Fruit fly (Drosophila melanogaster) whole organism, embryonic: Measurements from ENCODE around the gene CG5937.

Experiments used
- CG10267 ChIP-seq: fragments of 200-800 bp; sonication (Bioruptor generic); optimal IDR thresholded peaks from 2 replicates; lab custom pipeline; 2018; ENCODE audit warnings: missing biosample characterization, mild to moderate bottlenecking, missing genetic modification characterization, moderate library complexity
- CG11504 ChIP-seq: fragments of 200-800 bp; sonication (Bioruptor generic); optimal IDR thresholded peaks from 3 replicates; lab custom pipeline; 2019; ENCODE audit warnings: missing biosample characterization, mild to moderate bottlenecking, missing genetic modification characterization, moderate library complexity
- CG11560 ChIP-seq: fragments of 200-800 bp; sonication (Bioruptor generic); IDR thresholded peaks from 3 replicates; pipeline ENCODE4 v1.3.6; 2022; ENCODE audit warnings: missing biosample characterization, missing genetic modification characterization
- CG11723 ChIP-seq: fragments of 200-800 bp; sonication (Bioruptor generic); optimal IDR thresholded peaks from 2 replicates; lab custom pipeline; 2017; ENCODE audit warnings: missing biosample characterization, mild to moderate bottlenecking, missing genetic modification characterization
- CG12391 ChIP-seq: fragments of 200-800 bp; sonication (Bioruptor generic); optimal IDR thresholded peaks from 3 replicates; lab custom pipeline; 2018; ENCODE audit warnings: missing biosample characterization, mild to moderate bottlenecking, missing genetic modification characterization, moderate library complexity
- CG14710 ChIP-seq: fragments of 200-800 bp; sonication (Bioruptor generic); optimal IDR thresholded peaks from 3 replicates; lab custom pipeline; 2019; ENCODE audit warnings: missing biosample characterization, mild to moderate bottlenecking, missing genetic modification characterization, moderate library complexity
- CG1603 ChIP-seq: fragments of 200-800 bp; sonication (Bioruptor generic); optimal IDR thresholded peaks from 2 replicates; lab custom pipeline; 2019; ENCODE audit warnings: missing biosample characterization, mild to moderate bottlenecking, missing genetic modification characterization, moderate library complexity
- CG1792 ChIP-seq: fragments of 200-800 bp; sonication (Bioruptor generic); optimal IDR thresholded peaks from 2 replicates; lab custom pipeline; 2016; ENCODE audit warnings: missing biosample characterization, missing genetic modification characterization
- CG2120 ChIP-seq: fragments of 200-800 bp; sonication (Bioruptor generic); optimal IDR thresholded peaks from 3 replicates; lab custom pipeline; 2016; ENCODE audit warnings: missing biosample characterization, missing genetic modification characterization
- CG2678 ChIP-seq: fragments of 200-800 bp; sonication (Bioruptor generic); optimal IDR thresholded peaks from 3 replicates; lab custom pipeline; 2019; ENCODE audit warnings: missing biosample characterization, mild to moderate bottlenecking, missing genetic modification characterization, moderate library complexity
- CG2712 ChIP-seq: fragments of 200-800 bp; optimal IDR thresholded peaks from 3 replicates; lab custom pipeline; 2019; ENCODE audit warnings: missing biosample characterization, mild to moderate bottlenecking, missing genetic modification characterization, moderate library complexity
- CG31441 ChIP-seq: fragments of 200-800 bp; sonication (Bioruptor generic); IDR thresholded peaks from 2 replicates; pipeline ENCODE4 v1.3.6; 2022; ENCODE audit warnings: missing biosample characterization, missing genetic modification characterization
- CG32767 ChIP-seq: fragments of 200-800 bp; sonication (Bioruptor generic); IDR thresholded peaks from 2 replicates; pipeline ENCODE4 v1.3.6; 2022; ENCODE audit warnings: missing biosample characterization, missing genetic modification characterization
- CG32772 ChIP-seq: fragments of 200-800 bp; sonication (Bioruptor generic); IDR thresholded peaks from 2 replicates; pipeline ENCODE4 v1.3.6; 2022; ENCODE audit warnings: missing biosample characterization, missing genetic modification characterization
- CG3838 ChIP-seq: fragments of 200-800 bp; sonication (Bioruptor generic); optimal IDR thresholded peaks from 3 replicates; lab custom pipeline; 2016; ENCODE audit warnings: missing biosample characterization, missing genetic modification characterization
- CG4404 ChIP-seq: fragments of 200-800 bp; sonication (Bioruptor generic); IDR thresholded peaks from 2 replicates; pipeline ENCODE4 v1.3.6; 2022; ENCODE audit warnings: missing biosample characterization, missing genetic modification characterization
- CG5180 ChIP-seq: fragments of 200-800 bp; sonication (Bioruptor generic); optimal IDR thresholded peaks from 3 replicates; lab custom pipeline; 2017; ENCODE audit warnings: missing biosample characterization, missing genetic modification characterization, mild to moderate bottlenecking, moderate library complexity, missing genetic modification reagents
- CG6254 ChIP-seq: fragments of 200-800 bp; sonication (Bioruptor generic); optimal IDR thresholded peaks from 3 replicates; lab custom pipeline; 2017; ENCODE audit warnings: mild to moderate bottlenecking, missing biosample characterization, missing genetic modification reagents, missing genetic modification characterization
- CG6272 ChIP-seq: fragments of 200-800 bp; sonication (Bioruptor generic); IDR thresholded peaks from 2 replicates; pipeline ENCODE4 v1.3.6; 2022; ENCODE audit warnings: missing biosample characterization, missing genetic modification characterization
- CG6689 ChIP-seq: fragments of 200-800 bp; sonication (Bioruptor generic); IDR thresholded peaks from 2 replicates; pipeline ENCODE4 v1.3.6; 2022; ENCODE audit warnings: missing biosample characterization, missing genetic modification characterization
- CG6813 ChIP-seq: fragments of 200-800 bp; sonication (Bioruptor generic); optimal IDR thresholded peaks from 2 replicates; lab custom pipeline; 2017; ENCODE audit warnings: missing biosample characterization, missing genetic modification characterization, mild to moderate bottlenecking, moderate library complexity, missing genetic modification reagents
- CG6854 ChIP-seq: fragments of 200-800 bp; sonication (Bioruptor generic); optimal IDR thresholded peaks from 3 replicates; lab custom pipeline; 2017; ENCODE audit warnings: missing biosample characterization, mild to moderate bottlenecking, missing genetic modification characterization
- CG7928 ChIP-seq: fragments of 200-800 bp; sonication (Bioruptor generic); optimal IDR thresholded peaks from 2 replicates; lab custom pipeline; 2017; ENCODE audit warnings: missing biosample characterization, mild to moderate bottlenecking, missing genetic modification characterization
- CG8359 ChIP-seq: fragments of 200-800 bp; sonication (Bioruptor generic); optimal IDR thresholded peaks from 2 replicates; lab custom pipeline; 2017; ENCODE audit warnings: missing biosample characterization, mild to moderate bottlenecking, missing genetic modification characterization, borderline replicate concordance
- D19A ChIP-seq: fragments of 200-800 bp; optimal IDR thresholded peaks from 3 replicates; lab custom pipeline; 2019; ENCODE audit warnings: missing biosample characterization, mild to moderate bottlenecking, missing genetic modification characterization, moderate library complexity
- Deaf1 ChIP-seq: fragments of 200-800 bp; optimal IDR thresholded peaks from 3 replicates; lab custom pipeline; 2019; ENCODE audit warnings: missing biosample characterization, mild to moderate bottlenecking, missing genetic modification characterization, moderate library complexity
- Doc3 ChIP-seq: fragments of 200-800 bp; sonication (Bioruptor generic); IDR thresholded peaks from 3 replicates; pipeline ENCODE4 v1.3.6; 2022; ENCODE audit warnings: missing biosample characterization, missing genetic modification characterization; ENCODE audit not compliant: partially characterized antibody
- Fer1 ChIP-seq: fragments of 200-800 bp; sonication (Bioruptor generic); optimal IDR thresholded peaks from 2 replicates; lab custom pipeline; 2017; ENCODE audit warnings: missing biosample characterization, mild to moderate bottlenecking, missing genetic modification characterization
- Hmr ChIP-seq: fragments of 200-800 bp; sonication (Bioruptor generic); optimal IDR thresholded peaks from 3 replicates; lab custom pipeline; 2017; ENCODE audit warnings: mild to moderate bottlenecking, missing biosample characterization, missing genetic modification reagents, missing genetic modification characterization
- Hsf ChIP-seq: fragments of 200-800 bp; sonication (Bioruptor generic); optimal IDR thresholded peaks from 3 replicates; lab custom pipeline; 2016; ENCODE audit warnings: missing biosample characterization, missing genetic modification characterization
- Max ChIP-seq: fragments of 200-800 bp; sonication (Bioruptor generic); optimal IDR thresholded peaks from 2 replicates; lab custom pipeline; 2016; ENCODE audit warnings: missing biosample characterization, mild to moderate bottlenecking, missing genetic modification characterization
- NK7.1 ChIP-seq: fragments of 200-800 bp; sonication (Bioruptor generic); optimal IDR thresholded peaks from 3 replicates; lab custom pipeline; 2016; ENCODE audit warnings: missing biosample characterization, missing genetic modification characterization
- Oaz ChIP-seq: fragments of 200-800 bp; sonication (Bioruptor generic); IDR thresholded peaks from 2 replicates; pipeline ENCODE4 v1.3.6; 2022; ENCODE audit warnings: missing biosample characterization, missing genetic modification characterization
- Pdp1 ChIP-seq, 2 experiments: fragments of 200-800 bp; sonication (Bioruptor generic); optimal IDR thresholded peaks; 3 replicates each; lab custom pipeline; 2016; ENCODE audit warnings: missing biosample characterization in 2 of 2, missing genetic modification characterization in 2 of 2, mild to moderate bottlenecking in 1 of 2, moderate library complexity in 1 of 2
- Spps ChIP-seq: fragments of 200-800 bp; sonication (Bioruptor generic); optimal IDR thresholded peaks from 2 replicates; lab custom pipeline; 2018; ENCODE audit warnings: missing biosample characterization, mild to moderate bottlenecking, missing genetic modification characterization
- Tbp ChIP-seq: fragments of >200 bp; optimal IDR thresholded peaks from 2 replicates; lab custom pipeline; 2018; ENCODE audit warnings: missing biosample characterization, missing genetic modification characterization
- ato ChIP-seq: fragments of 200-800 bp; sonication (Bioruptor generic); IDR thresholded peaks from 2 replicates; pipeline ENCODE4 v1.3.6; 2022; ENCODE audit warnings: missing biosample characterization, missing genetic modification characterization; ENCODE audit not compliant: partially characterized antibody
- disco-r ChIP-seq: fragments of 200-800 bp; sonication (Bioruptor generic); optimal IDR thresholded peaks from 2 replicates; lab custom pipeline; 2016; ENCODE audit warnings: missing biosample characterization, missing genetic modification characterization
- dmrt11E ChIP-seq: fragments of 200-800 bp; sonication (Bioruptor generic); optimal IDR thresholded peaks from 3 replicates; lab custom pipeline; 2018; ENCODE audit warnings: missing biosample characterization, mild to moderate bottlenecking, missing genetic modification characterization, moderate library complexity
- gem ChIP-seq: fragments of 200-800 bp; sonication (Bioruptor generic); optimal IDR thresholded peaks from 2 replicates; lab custom pipeline; 2019; ENCODE audit warnings: missing biosample characterization, mild to moderate bottlenecking, missing genetic modification characterization, moderate library complexity
- h ChIP-seq: fragments of >200 bp; optimal IDR thresholded peaks from 2 replicates; lab custom pipeline; 2017
- kah ChIP-seq: fragments of 200-800 bp; sonication (Bioruptor generic); optimal IDR thresholded peaks from 2 replicates; lab custom pipeline; 2018; ENCODE audit warnings: missing biosample characterization, mild to moderate bottlenecking, missing genetic modification characterization
- oc ChIP-seq: fragments of 200-800 bp; sonication (Bioruptor generic); optimal IDR thresholded peaks from 2 replicates; lab custom pipeline; 2018; ENCODE audit warnings: missing biosample characterization, mild to moderate bottlenecking, missing genetic modification characterization, moderate library complexity
- pum ChIP-seq: fragments of 200-800 bp; sonication (Bioruptor generic); optimal IDR thresholded peaks from 2 replicates; lab custom pipeline; 2016; ENCODE audit warnings: missing biosample characterization, missing genetic modification characterization
- repo ChIP-seq: fragments of 200-800 bp; sonication (Bioruptor generic); optimal IDR thresholded peaks from 2 replicates; lab custom pipeline; 2016; ENCODE audit warnings: missing biosample characterization, missing genetic modification characterization
- row ChIP-seq: fragments of 200-800 bp; sonication (Bioruptor generic); IDR thresholded peaks from 3 replicates; pipeline ENCODE4 v1.3.6; 2022; ENCODE audit warnings: missing biosample characterization, missing genetic modification characterization
- schlank ChIP-seq: fragments of 200-800 bp; sonication (Bioruptor generic); optimal IDR thresholded peaks from 2 replicates; lab custom pipeline; 2018; ENCODE audit warnings: missing biosample characterization, mild to moderate bottlenecking, missing genetic modification characterization
- sug ChIP-seq: fragments of 200-800 bp; optimal IDR thresholded peaks from 2 replicates; lab custom pipeline; 2019; ENCODE audit warnings: missing biosample characterization, mild to moderate bottlenecking, missing genetic modification characterization, moderate library complexity
- twi ChIP-seq: fragments of 200-800 bp; optimal IDR thresholded peaks from 2 replicates; lab custom pipeline; 2019; ENCODE audit warnings: missing biosample characterization, mild to moderate bottlenecking, missing genetic modification characterization, moderate library complexity
- unc-4 ChIP-seq: fragments of 200-800 bp; sonication (Bioruptor generic); IDR thresholded peaks from 2 replicates; pipeline ENCODE4 v1.3.6; 2022; ENCODE audit warnings: missing biosample characterization, missing genetic modification characterization; ENCODE audit not compliant: partially characterized antibody
- zen ChIP-seq: fragments of 200-800 bp; sonication (Bioruptor generic); optimal IDR thresholded peaks from 3 replicates; lab custom pipeline; 2018; ENCODE audit warnings: missing biosample characterization, mild to moderate bottlenecking, missing genetic modification characterization, moderate library complexity

CG5937 gene

DNA sequence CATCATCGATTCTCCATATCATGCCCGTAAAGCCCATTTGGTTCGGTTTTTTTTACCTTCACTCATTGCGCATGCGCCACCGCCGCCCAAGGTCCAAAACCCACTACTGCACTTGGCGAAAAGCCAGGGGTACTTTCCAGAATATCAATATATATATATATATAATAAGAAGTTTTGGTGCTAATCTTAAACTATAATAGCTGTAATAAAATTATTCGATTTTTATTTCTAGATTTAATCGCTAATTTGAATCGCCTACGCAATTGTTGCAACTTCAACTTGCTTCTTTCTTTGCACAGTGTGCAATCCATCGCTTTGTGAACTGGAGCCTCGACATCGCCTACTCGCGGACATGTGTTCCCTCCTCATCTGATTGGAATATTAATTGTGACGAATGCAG, 36.0 kb upstream of the CG5937 start (continued):
- TF ChIP-seq dmrt11E (peak; percentile 16), CG8359 (no peak), h (lab: Kevin White, UChicago) (no peak), CG4404 (GFP tag; lab: Robert Waterston, UW) (no peak), Tbp (GFP tag; lab: Kevin White, UChicago) (no peak), row (GFP tag; lab: Robert Waterston, UW) (no peak), CG6254 (GFP tag; lab: Kevin White, UChicago) (peak; percentile 14), CG2120 (GFP tag; lab: Kevin White, UChicago) (no peak), CG32772 (GFP tag; lab: Robert Waterston, UW) (no peak), Pdp1 (GFP tag; optimal IDR thresholded peaks at IDR 0.05; lab: Kevin White, UChicago) (no peak), CG14710 (tag; lab: Kevin White, UChicago) (peak; percentile 20), kah (GFP tag; lab: Kevin White, UChicago) (no peak), gem (peak; percentile 47), zen (no peak), schlank (tag; lab: Kevin White, UChicago) (no peak), pum (GFP tag; lab: Kevin White, UChicago) (no peak), CG1603 (tag; lab: Kevin White, UChicago) (no peak), Max (no peak), Doc3 (no peak), CG6854 (GFP tag; lab: Kevin White, UChicago) (no peak), CG11560 (tag; lab: Robert Waterston, UW) (no peak), Hmr (no peak), CG7928 (GFP tag; lab: Kevin White, UChicago) (no peak), CG1792 (GFP tag; lab: Kevin White, UChicago) (no peak), oc (tag; lab: Kevin White, UChicago) (no peak), CG6813 (no peak), CG11504 (tag; lab: Kevin White, UChicago) (peak; percentile 37), Spps (tag; lab: Kevin White, UChicago) (no peak), CG6689 (GFP tag; lab: Robert Waterston, UW) (peak; percentile 26; the same call in 1 of the 2 replicates), CG31441 (peak; percentile 46), repo (GFP tag; lab: Kevin White, UChicago) (no peak), Fer1 (GFP tag; lab: Kevin White, UChicago) (no peak), CG5180 (GFP tag; lab: Kevin White, UChicago) (no peak), CG6272 (no peak), unc-4 (GFP tag; lab: Robert Waterston, UW) (no peak), CG32767 (no peak), CG11723 (no peak), Oaz (GFP tag; lab: Robert Waterston, UW) (no peak), Deaf1 (tag; lab: Kevin White, UChicago) (no peak), Hsf (GFP tag; lab: Kevin White, UChicago) (no peak), twi (tag; lab: Kevin White, UChicago) (no peak), ato (GFP tag; lab: Robert Waterston, UW) (no peak), sug (tag; lab: Kevin White, UChicago) (no peak), NK7.1 (GFP tag; lab: Kevin White, UChicago) (no peak), CG12391 (tag; lab: Kevin White, UChicago) (peak; percentile 16), CG3838 (GFP tag; lab: Kevin White, UChicago) (no peak), CG2712 (tag; lab: Kevin White, UChicago) (peak; percentile 45), CG10267 (no peak), disco-r (GFP tag; lab: Kevin White, UChicago) (no peak), CG2678 (tag; lab: Kevin White, UChicago) (peak; percentile 11), D19A (no peak)
